Worm (Caenorhabditis elegans): ENCODE results near the gene F14F8.14.

- TF ChIP-seq lin-13 (GFP tag; optimal IDR thresholded peaks at IDR 0.05) = no peak
- no peak for TF ChIP-seq nhr-11 (tag; optimal IDR thresholded peaks at IDR 0.05)
- no peak for TF ChIP-seq jun-1 (tag; optimal IDR thresholded peaks at IDR 0.05)
- TF ChIP-seq R02D3.7 (tag; optimal IDR thresholded peaks at IDR 0.05) = no peak
- no peak for TF ChIP-seq dmd-8 (GFP tag; IDR thresholded peaks at IDR 0.05)
- TF ChIP-seq unc-62 (GFP tag; optimal IDR thresholded peaks at IDR 0.05 in 1 of 2) = no peak
- TF ChIP-seq unc-62 (tag; optimal IDR thresholded peaks at IDR 0.05) = no peak
- peak; percentile 7 for TF ChIP-seq nhr-28 (tag; optimal IDR thresholded peaks at IDR 0.05)
- TF ChIP-seq nhr-76 (tag; optimal IDR thresholded peaks at IDR 0.05) = no peak
Measured at ce11 chrV:16627962-16628361, 38.6 kb downstream of the F14F8.14 start, which contains the start of gene oac-53.

All from whole organism, L4 larva.